Worm (Caenorhabditis elegans): ENCODE data around the gene rml-1.

- no peak for TF ChIP-seq rec-8 (tag; optimal IDR thresholded peaks at IDR 0.05)
- no peak for TF ChIP-seq nhr-27 (tag; optimal IDR thresholded peaks at IDR 0.05)
- no peak for TF ChIP-seq dox-1 (GFP tag; IDR thresholded peaks at IDR 0.05)
- no peak for TF ChIP-seq Y67H2A.10 (GFP tag; conservative IDR thresholded peaks at IDR 0.05)
- no peak for TF ChIP-seq nhr-80 (tag; optimal IDR thresholded peaks at IDR 0.05)
- TF ChIP-seq pha-4 (tag; optimal IDR thresholded peaks at IDR 0.05), result no peak
- TF ChIP-seq lsl-1 (GFP tag; optimal IDR thresholded peaks at IDR 0.05), result no peak
- TF ChIP-seq ceh-58 (GFP tag; IDR thresholded peaks at IDR 0.05), result no peak
- TF ChIP-seq ets-4 (GFP tag; optimal IDR thresholded peaks at IDR 0.05), result no peak
- no peak for TF ChIP-seq ztf-25 (GFP tag; IDR thresholded peaks at IDR 0.05)
Observed at ce11 chrIII:13716831-13717230, 51.1 kb downstream of the rml-1 start.
